Worm (Caenorhabditis elegans): ENCODE results near the gene hil-3.

Gene hil-3

ce11 chrX:8201210-8201609 is 42.2 kb downstream of the hil-3 start:
- TF ChIP-seq sma-3 (GFP tag; optimal IDR thresholded peaks at IDR 0.05) = no peak
- TF ChIP-seq C34F6.9 (tag; optimal IDR thresholded peaks at IDR 0.05) = no peak
- peak; percentile 8 for TF ChIP-seq nhr-25 (tag; optimal IDR thresholded peaks at IDR 0.05)

ce11 chrX:8203684-8204083 is 44.7 kb downstream of the hil-3 start, which contains the start of gene C17H11.6:
C17H11.6 (minus strand) TSS chrX:8203784.
- TF ChIP-seq ztf-4 (tag; optimal IDR thresholded peaks at IDR 0.05) (no peak), elt-3 (tag; optimal IDR thresholded peaks at IDR 0.05) (no peak), dmd-4 (tag; optimal IDR thresholded peaks at IDR 0.05) (no peak)

- no peak for TF ChIP-seq fos-1 (tag; optimal IDR thresholded peaks at IDR 0.05)
- TF ChIP-seq nhr-10 (tag; optimal IDR thresholded peaks at IDR 0.05) = no peak
- no peak for TF ChIP-seq nhr-11 (tag; optimal IDR thresholded peaks at IDR 0.05)
- TF ChIP-seq nhr-6 (tag; optimal IDR thresholded peaks at IDR 0.05) = no peak
- TF ChIP-seq unc-55 (GFP tag; optimal IDR thresholded peaks at IDR 0.05) = no peak
- no peak for TF ChIP-seq mbf-1 (tag; optimal IDR thresholded peaks at IDR 0.05)
- no peak for TF ChIP-seq lsy-2 (tag; optimal IDR thresholded peaks at IDR 0.05)
- no peak for TF ChIP-seq nhr-77 (tag; optimal IDR thresholded peaks at IDR 0.05)
- no peak for TF ChIP-seq lin-11 (tag; optimal IDR thresholded peaks at IDR 0.05)
Measured at ce11 chrX:8204475-8204874, 45.5 kb downstream of the hil-3 start.

- TF ChIP-seq mdl-1 (tag; optimal IDR thresholded peaks at IDR 0.05) (peak in 1 of 2 experiments; percentile 58), ztf-4 (tag; optimal IDR thresholded peaks at IDR 0.05) (no peak), skn-1 (tag; optimal IDR thresholded peaks at IDR 0.05) (no peak), ceh-82 (tag; optimal IDR thresholded peaks at IDR 0.05) (no peak), unc-55 (GFP tag; optimal IDR thresholded peaks at IDR 0.05) (peak; percentile 87), unc-39 (tag; optimal IDR thresholded peaks at IDR 0.05) (no peak), nhr-6 (tag; optimal IDR thresholded peaks at IDR 0.05) (no peak), ZK546.5 (tag; optimal IDR thresholded peaks at IDR 0.05) (no peak), C34F6.9 (tag; optimal IDR thresholded peaks at IDR 0.05) (peak; percentile 65), alr-1 (tag; optimal IDR thresholded peaks at IDR 0.05) (no peak), snpc-4 (tag; optimal IDR thresholded peaks at IDR 0.05) (no peak), lin-11 (tag; optimal IDR thresholded peaks at IDR 0.05) (peak; percentile 3), ztf-1 (GFP tag; conservative IDR thresholded peaks at IDR 0.05) (no peak), ceh-16 (tag; optimal IDR thresholded peaks at IDR 0.05) (no peak), ztf-11 (tag; optimal IDR thresholded peaks at IDR 0.05) (no peak), Y55F3AM.14 (GFP tag; optimal IDR thresholded peaks at IDR 0.05) (no peak), elt-1 (tag; optimal IDR thresholded peaks at IDR 0.05) (no peak), fos-1 (tag; optimal IDR thresholded peaks at IDR 0.05) (peak; percentile 15), R02D3.7 (tag; optimal IDR thresholded peaks at IDR 0.05) (no peak), nhr-25 (tag; optimal IDR thresholded peaks at IDR 0.05) (no peak), dmd-4 (tag; optimal IDR thresholded peaks at IDR 0.05) (no peak), F13H6.1 (tag; optimal IDR thresholded peaks at IDR 0.05) (peak; percentile 56), gmeb-1 (tag; optimal IDR thresholded peaks at IDR 0.05) (no peak), mab-5 (tag; optimal IDR thresholded peaks at IDR 0.05) (no peak), nhr-129 (tag; optimal IDR thresholded peaks at IDR 0.05) (peak; percentile 74), mbf-1 (tag; optimal IDR thresholded peaks at IDR 0.05) (no peak), egl-27 (tag; optimal IDR thresholded peaks at IDR 0.05) (no peak), sma-3 (GFP tag; optimal IDR thresholded peaks at IDR 0.05) (no peak), nhr-10 (tag; optimal IDR thresholded peaks at IDR 0.05) (no peak), crh-2 (tag; optimal IDR thresholded peaks at IDR 0.05) (peak; percentile 33), blmp-1 (tag; optimal IDR thresholded peaks at IDR 0.05; ENCODE audit: insufficient read depth) (no peak), zag-1 (tag; optimal IDR thresholded peaks at IDR 0.05) (peak; percentile 67), nhr-77 (tag; optimal IDR thresholded peaks at IDR 0.05) (no peak), sma-9 (GFP tag; optimal IDR thresholded peaks at IDR 0.05) (peak; percentile 68), sma-9 (tag; optimal IDR thresholded peaks at IDR 0.05) (no peak), lsy-2 (tag; optimal IDR thresholded peaks at IDR 0.05) (peak in 1 of 2 experiments; percentile 60), elt-3 (tag; optimal IDR thresholded peaks at IDR 0.05) (no peak)
Measured at ce11 chrX:8205919-8206318, 47.0 kb downstream of the hil-3 start.
